Fruit fly (Drosophila melanogaster) whole organism, prepupa: ENCODE results near the gene lilli.

Experiments
- CG31627 ChIP-seq: fragments of 200-800 bp; sonication (Bioruptor generic); optimal IDR thresholded peaks from 3 replicates; lab custom pipeline; 2016; ENCODE audit warnings: missing biosample characterization, missing genetic modification characterization
- salr ChIP-seq, 2 experiments: fragments of 200-800 bp; sonication (Bioruptor generic); optimal IDR thresholded peaks; 3 replicates each; lab custom pipeline; 2016 to 2018; ENCODE audit warnings: missing biosample characterization in 2 of 2, missing genetic modification characterization in 2 of 2, mild to moderate bottlenecking in 1 of 2

- no peak for TF ChIP-seq CG31627
- TF ChIP-seq salr (GFP tag; optimal IDR thresholded peaks at IDR 0.05; lab: Kevin White, UChicago), result no peak
Measured at dm6 chr2L:2837742-2838461, 47.8 kb upstream of the lilli start, which contains the start of the genes CG3119 and Cpr23B.
